Worm (Caenorhabditis elegans) whole organism, L4 larva: ENCODE measurements around the gene mrpl-48.

Experiments used
- ZK546.5 ChIP-seq, 2 experiments: sonication (generic microtip); optimal IDR thresholded peaks; 2 replicates each; lab custom pipeline; 2017; ENCODE audit warnings: missing biosample characterization in 2 of 2, missing genetic modification characterization in 2 of 2
- lin-13 ChIP-seq: fragments of 150-350 bp; optimal IDR thresholded peaks from 2 replicates; lab custom pipeline; 2014; ENCODE audit warnings: missing biosample characterization, missing genetic modification reagents, missing genetic modification characterization
- unc-62 ChIP-seq, 3 experiments: fragments of 150-350 bp in 1 of 3; sonication (generic microtip); optimal IDR thresholded peaks in 2 of 3; peaks in 1 of 3; 1 replicate in 1 of 3; 2 replicates in 2 of 3; lab custom pipeline; 2014 to 2017; ENCODE audit warnings: missing biosample characterization in 3 of 3, missing genetic modification characterization in 3 of 3, missing genetic modification reagents in 3 of 3, missing genotype in 1 of 3
- zag-1 ChIP-seq: fragments of 150-350 bp; optimal IDR thresholded peaks from 2 replicates; lab custom pipeline; 2014; ENCODE audit warnings: missing biosample characterization, missing genetic modification characterization
- zfp-3 ChIP-seq: fragments of 200-800 bp; sonication (Bioruptor generic); conservative IDR thresholded peaks from 2 replicates; pipeline ENCODE4 v1.3.6; 2022; ENCODE audit warnings: missing genetic modification reagents, missing genetic modification characterization, missing compliant biosample characterization

ce11 chrV:5582308-5582707 lies 11.2 kb upstream of the mrpl-48 start:
- TF ChIP-seq lin-13 (GFP tag; lab: Kevin White, UChicago), result no peak
- TF ChIP-seq ZK546.5 (tag; optimal IDR thresholded peaks at IDR 0.05; lab: Kevin White, UChicago), result no peak
- no peak for TF ChIP-seq zag-1 (tag; lab: Kevin White, UChicago)
- TF ChIP-seq unc-62 (GFP tag; optimal IDR thresholded peaks at IDR 0.05 in 1 of 2; lab: Kevin White, UChicago), result no peak
- TF ChIP-seq unc-62 (tag; optimal IDR thresholded peaks at IDR 0.05; lab: Kevin White, UChicago), result no peak
- TF ChIP-seq zfp-3, result no peak
